Worm (Caenorhabditis elegans): ENCODE measurements around the gene cutl-17.

Gene cutl-17

ce11 chrIV:9403761-9404420, 53.4 kb downstream of the cutl-17 start:
- no peak for TF ChIP-seq aly-2 (tag; optimal IDR thresholded peaks at IDR 0.05)
- peak; percentile 88 for TF ChIP-seq gmeb-1 (tag; optimal IDR thresholded peaks at IDR 0.05)
- TF ChIP-seq F13H6.1 (tag; optimal IDR thresholded peaks at IDR 0.05): no peak
- no peak for TF ChIP-seq crh-2 (tag; optimal IDR thresholded peaks at IDR 0.05)
- no peak for TF ChIP-seq sem-4 (tag; optimal IDR thresholded peaks at IDR 0.05)
- TF ChIP-seq unc-39 (tag; optimal IDR thresholded peaks at IDR 0.05): no peak
- TF ChIP-seq mab-5 (tag; optimal IDR thresholded peaks at IDR 0.05): no peak
- TF ChIP-seq nhr-21 (tag; optimal IDR thresholded peaks at IDR 0.05): no peak
- TF ChIP-seq alr-1 (tag; optimal IDR thresholded peaks at IDR 0.05): no peak
- peak; percentile 14 for TF ChIP-seq C34F6.9 (tag; optimal IDR thresholded peaks at IDR 0.05)
- TF ChIP-seq nhr-10 (tag; optimal IDR thresholded peaks at IDR 0.05): no peak
- no peak for TF ChIP-seq Y55F3AM.14 (GFP tag; optimal IDR thresholded peaks at IDR 0.05)
- TF ChIP-seq lsy-2 (tag; optimal IDR thresholded peaks at IDR 0.05): peak in 1 of 2 experiments; percentile 9

DNA sequence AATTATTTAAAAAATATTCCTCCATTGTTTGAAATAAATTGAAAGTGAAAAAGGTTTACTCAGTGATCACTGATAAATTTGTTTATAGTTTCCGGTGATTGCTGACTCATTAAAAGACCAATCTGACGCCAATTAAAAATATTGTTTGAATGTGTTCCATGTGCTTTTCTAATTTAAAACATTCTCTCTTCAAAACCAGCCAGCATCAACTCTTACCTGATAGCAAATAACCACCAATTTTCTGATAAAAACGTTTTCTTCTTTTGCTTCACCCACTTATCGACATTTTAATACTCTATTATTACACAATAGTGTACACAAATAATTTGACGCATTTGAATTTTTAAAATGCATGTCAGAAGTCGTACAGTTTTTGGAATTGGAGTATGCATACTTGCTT, 55.6 kb downstream of the cutl-17 start, which contains the start of gene F56D5.6:
F56D5.6 (plus strand) TSS at position 208 of the 400 bp plus-strand sequence.
- TF ChIP-seq gmeb-1 (tag; optimal IDR thresholded peaks at IDR 0.05): peak; percentile 9
- peak; percentile 34 for TF ChIP-seq sma-9 (GFP tag; optimal IDR thresholded peaks at IDR 0.05)
- TF ChIP-seq sma-9 (tag; optimal IDR thresholded peaks at IDR 0.05): no peak
- peak; percentile 73 for TF ChIP-seq fos-1 (tag; optimal IDR thresholded peaks at IDR 0.05)
- TF ChIP-seq blmp-1 (tag; optimal IDR thresholded peaks at IDR 0.05; ENCODE audit: insufficient read depth): no peak

Measured in whole organism, L2 larva.